Fruit fly (Drosophila melanogaster) whole organism, adult: Measurements from ENCODE around the gene CG34175.

Source experiments
- Mnt ChIP-seq: fragments of 200-800 bp; sonication (Bioruptor generic); optimal IDR thresholded peaks from 2 replicates; lab custom pipeline; 2016; ENCODE audit warnings: missing biosample characterization, mild to moderate bottlenecking, missing genetic modification characterization
- ovo ChIP-seq: fragments of 200-800 bp; sonication (Bioruptor generic); optimal IDR thresholded peaks from 2 replicates; lab custom pipeline; 2016; ENCODE audit warnings: missing biosample characterization, missing genetic modification characterization

DNA sequence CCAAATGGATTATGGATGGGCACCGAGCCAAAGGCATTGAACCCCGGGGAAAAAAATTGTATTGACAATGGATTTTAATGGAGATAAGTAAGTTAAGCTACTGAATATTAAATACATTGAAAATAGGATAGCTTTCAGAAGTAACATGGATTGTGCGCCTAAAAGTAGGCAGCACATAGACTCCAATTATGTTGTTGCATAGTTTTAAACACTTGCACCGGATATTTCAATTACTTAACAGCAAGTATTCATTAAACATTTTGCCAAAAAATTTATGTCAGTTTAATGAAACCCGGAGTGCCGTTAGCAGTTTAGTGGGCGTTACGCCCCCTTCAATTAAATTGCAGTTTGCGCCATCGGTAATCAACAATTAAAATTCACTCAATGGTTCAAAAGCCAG lies 40.3 kb downstream of the CG34175 start:
- no peak for TF ChIP-seq ovo
- no peak for TF ChIP-seq Mnt
